Fruit fly (Drosophila melanogaster) whole organism, prepupa: Measurements from ENCODE around the gene Agpat2.

ENCODE experiments used
- Blimp-1 ChIP-seq: fragments of 200-800 bp; sonication (Bioruptor generic); optimal IDR thresholded peaks from 3 replicates; lab custom pipeline; 2017; ENCODE audit warnings: missing biosample characterization, missing genetic modification characterization, mild to moderate bottlenecking, moderate library complexity, missing genetic modification reagents
- CG10631 ChIP-seq: fragments of 200-800 bp; sonication (Bioruptor generic); optimal IDR thresholded peaks from 2 replicates; lab custom pipeline; 2016; ENCODE audit warnings: missing biosample characterization, missing genetic modification characterization
- CG10669 ChIP-seq: fragments of 200-800 bp; sonication (Bioruptor generic); optimal IDR thresholded peaks from 3 replicates; lab custom pipeline; 2018; ENCODE audit warnings: missing biosample characterization, mild to moderate bottlenecking, missing genetic modification characterization, moderate library complexity
- CG11294 ChIP-seq: fragments of 200-800 bp; sonication (Bioruptor generic); IDR thresholded peaks from 2 replicates; pipeline ENCODE4 v1.3.6; 2022; ENCODE audit warnings: missing biosample characterization, missing genetic modification characterization
- CG11902 ChIP-seq: fragments of 200-800 bp; sonication (Bioruptor generic); optimal IDR thresholded peaks from 3 replicates; lab custom pipeline; 2016; ENCODE audit warnings: missing biosample characterization, missing genetic modification characterization
- CG15336 ChIP-seq: fragments of 200-800 bp; sonication (Bioruptor generic); IDR thresholded peaks from 2 replicates; pipeline ENCODE4 v1.3.6; 2022; ENCODE audit warnings: missing biosample characterization, missing genetic modification characterization
- CG1621 ChIP-seq: fragments of 200-800 bp; sonication (Bioruptor generic); optimal IDR thresholded peaks from 3 replicates; lab custom pipeline; 2018; ENCODE audit warnings: missing biosample characterization, mild to moderate bottlenecking, missing genetic modification characterization
- CG16779 ChIP-seq: fragments of 200-800 bp; sonication (Bioruptor generic); optimal IDR thresholded peaks from 3 replicates; lab custom pipeline; 2017; ENCODE audit warnings: missing biosample characterization, mild to moderate bottlenecking, missing genetic modification characterization
- CG31627 ChIP-seq: fragments of 200-800 bp; sonication (Bioruptor generic); optimal IDR thresholded peaks from 3 replicates; lab custom pipeline; 2016; ENCODE audit warnings: missing biosample characterization, missing genetic modification characterization
- CG34406 ChIP-seq: fragments of 200-800 bp; sonication (Bioruptor generic); optimal IDR thresholded peaks from 3 replicates; lab custom pipeline; 2016; ENCODE audit warnings: missing biosample characterization, missing genetic modification characterization
- CG4318 ChIP-seq: fragments of 200-800 bp; sonication (Bioruptor generic); optimal IDR thresholded peaks from 3 replicates; lab custom pipeline; 2017; ENCODE audit warnings: missing biosample characterization, mild to moderate bottlenecking, missing genetic modification characterization
- CG6163 ChIP-seq: fragments of 200-800 bp; sonication (Bioruptor generic); IDR thresholded peaks from 3 replicates; pipeline ENCODE4 v1.3.6; 2022; ENCODE audit warnings: missing biosample characterization, missing genetic modification characterization
- CG6276 ChIP-seq: fragments of 200-800 bp; sonication (Bioruptor generic); optimal IDR thresholded peaks from 2 replicates; lab custom pipeline; 2017; ENCODE audit warnings: missing biosample characterization, mild to moderate bottlenecking, missing genetic modification characterization
- CG6792 ChIP-seq: fragments of 200-800 bp; sonication (Bioruptor generic); optimal IDR thresholded peaks from 3 replicates; lab custom pipeline; 2016; ENCODE audit warnings: missing biosample characterization, missing genetic modification characterization
- CG6808 ChIP-seq: fragments of 200-800 bp; sonication (Bioruptor generic); optimal IDR thresholded peaks from 3 replicates; lab custom pipeline; 2017; ENCODE audit warnings: missing biosample characterization, missing genetic modification characterization, mild to moderate bottlenecking, moderate library complexity, missing genetic modification reagents
- CG6854 ChIP-seq: fragments of 200-800 bp; sonication (Bioruptor generic); optimal IDR thresholded peaks from 2 replicates; lab custom pipeline; 2017; ENCODE audit warnings: missing biosample characterization, mild to moderate bottlenecking, missing genetic modification characterization
- CG7368 ChIP-seq: fragments of 200-800 bp; sonication (Bioruptor generic); optimal IDR thresholded peaks from 3 replicates; lab custom pipeline; 2016; ENCODE audit warnings: missing biosample characterization, missing genetic modification characterization
- CG8119 ChIP-seq: fragments of 200-800 bp; sonication (Bioruptor generic); IDR thresholded peaks from 3 replicates; pipeline ENCODE4 v1.3.6; 2022; ENCODE audit warnings: missing biosample characterization, missing genetic modification characterization
- CG8319 ChIP-seq: fragments of 200-800 bp; sonication (Bioruptor generic); optimal IDR thresholded peaks from 3 replicates; lab custom pipeline; 2016; ENCODE audit warnings: missing biosample characterization, missing genetic modification characterization
- CG8632 ChIP-seq: fragments of 200-800 bp; sonication (Bioruptor generic); optimal IDR thresholded peaks from 3 replicates; lab custom pipeline; 2016; ENCODE audit warnings: missing biosample characterization, missing genetic modification characterization
- CG9139 ChIP-seq: fragments of 200-800 bp; sonication (Bioruptor generic); optimal IDR thresholded peaks from 3 replicates; lab custom pipeline; 2017; ENCODE audit warnings: missing biosample characterization, mild to moderate bottlenecking, missing genetic modification characterization
- Eip78C ChIP-seq: fragments of 200-800 bp; sonication (Bioruptor generic); peaks from one replicate; lab custom pipeline; 2016; ENCODE audit warnings: missing biosample characterization, missing genetic modification characterization
- Ets21C ChIP-seq: fragments of 200-800 bp; sonication (Bioruptor generic); optimal IDR thresholded peaks from 3 replicates; lab custom pipeline; 2016; ENCODE audit warnings: missing biosample characterization, missing genetic modification characterization
- Lpt ChIP-seq: fragments of 200-800 bp; sonication (Bioruptor generic); optimal IDR thresholded peaks from 3 replicates; lab custom pipeline; 2016; ENCODE audit warnings: missing biosample characterization, missing genetic modification characterization
- Met ChIP-seq: fragments of 200-800 bp; sonication (Bioruptor generic); optimal IDR thresholded peaks from 3 replicates; lab custom pipeline; 2016; ENCODE audit warnings: missing biosample characterization, missing genetic modification characterization
- OdsH ChIP-seq: fragments of 200-800 bp; sonication (Bioruptor generic); optimal IDR thresholded peaks from 3 replicates; lab custom pipeline; 2016; ENCODE audit warnings: missing biosample characterization, missing genetic modification characterization
- Smox ChIP-seq: fragments of 200-800 bp; sonication (Bioruptor generic); optimal IDR thresholded peaks from 3 replicates; lab custom pipeline; 2016; ENCODE audit warnings: missing biosample characterization, missing genetic modification characterization
- Sox102F ChIP-seq: fragments of 200-800 bp; sonication (Bioruptor generic); optimal IDR thresholded peaks from 2 replicates; lab custom pipeline; 2016; ENCODE audit warnings: missing biosample characterization, mild to moderate bottlenecking, missing genetic modification characterization
- Sox14 ChIP-seq: fragments of 200-800 bp; sonication (Bioruptor generic); optimal IDR thresholded peaks from 3 replicates; lab custom pipeline; 2016; ENCODE audit warnings: missing biosample characterization, missing genetic modification characterization
- Sox15 ChIP-seq: fragments of 200-800 bp; sonication (Bioruptor generic); optimal IDR thresholded peaks from 3 replicates; lab custom pipeline; 2016; ENCODE audit warnings: missing biosample characterization, missing genetic modification characterization
- achi ChIP-seq: fragments of 200-800 bp; sonication (Bioruptor generic); optimal IDR thresholded peaks from 3 replicates; lab custom pipeline; 2016; ENCODE audit warnings: missing biosample characterization, missing genetic modification characterization
- acj6 ChIP-seq: fragments of 200-800 bp; sonication (Bioruptor generic); optimal IDR thresholded peaks from 3 replicates; lab custom pipeline; 2016; ENCODE audit warnings: missing biosample characterization, missing genetic modification characterization
- cyc ChIP-seq: fragments of 200-800 bp; sonication (Bioruptor generic); optimal IDR thresholded peaks from 3 replicates; lab custom pipeline; 2016; ENCODE audit warnings: missing biosample characterization, missing genetic modification characterization
- dac ChIP-seq: fragments of 200-800 bp; sonication (Bioruptor generic); optimal IDR thresholded peaks from 2 replicates; lab custom pipeline; 2017; ENCODE audit warnings: missing biosample characterization, mild to moderate bottlenecking, missing genetic modification characterization
- dsx ChIP-seq: fragments of 200-800 bp; optimal IDR thresholded peaks from 3 replicates; lab custom pipeline; 2019; ENCODE audit warnings: missing biosample characterization, mild to moderate bottlenecking, missing genetic modification characterization, moderate library complexity; ENCODE audit not compliant: poor library complexity, severe bottlenecking
- esn ChIP-seq: fragments of 200-800 bp; sonication (Bioruptor generic); optimal IDR thresholded peaks from 2 replicates; lab custom pipeline; 2016; ENCODE audit warnings: missing biosample characterization, mild to moderate bottlenecking, missing genetic modification characterization, moderate library complexity
- fd59A ChIP-seq: fragments of 200-800 bp; sonication (Bioruptor generic); optimal IDR thresholded peaks from 2 replicates; lab custom pipeline; 2017; ENCODE audit warnings: missing biosample characterization, mild to moderate bottlenecking, missing genetic modification characterization, missing genetic modification reagents
- lz ChIP-seq: fragments of 200-800 bp; sonication (Bioruptor generic); optimal IDR thresholded peaks from 3 replicates; lab custom pipeline; 2016; ENCODE audit warnings: missing biosample characterization, missing genetic modification characterization
- net ChIP-seq: fragments of 200-800 bp; sonication (Bioruptor generic); optimal IDR thresholded peaks from 3 replicates; lab custom pipeline; 2016; ENCODE audit warnings: missing biosample characterization, missing genetic modification characterization
- pdm3 ChIP-seq: fragments of 200-800 bp; sonication (Bioruptor generic); optimal IDR thresholded peaks from 3 replicates; lab custom pipeline; 2016; ENCODE audit warnings: missing biosample characterization, missing genetic modification characterization
- spab ChIP-seq: fragments of 200-800 bp; sonication (Bioruptor generic); optimal IDR thresholded peaks from 2 replicates; lab custom pipeline; 2017; ENCODE audit warnings: missing biosample characterization, mild to moderate bottlenecking, missing genetic modification characterization, missing genetic modification reagents
- ss ChIP-seq, 2 experiments: fragments of 200-800 bp; sonication (Bioruptor generic); optimal IDR thresholded peaks; 2 replicates in 1 of 2; 3 replicates in 1 of 2; lab custom pipeline; 2017 to 2018; ENCODE audit warnings: mild to moderate bottlenecking in 2 of 2, missing biosample characterization in 2 of 2, missing genetic modification characterization in 2 of 2, moderate library complexity in 1 of 2
- svp ChIP-seq: fragments of 200-800 bp; sonication (Bioruptor generic); peaks from one replicate; lab custom pipeline; 2016; ENCODE audit warnings: missing biosample characterization, missing genetic modification characterization
- topi ChIP-seq: fragments of 200-800 bp; sonication (Bioruptor generic); optimal IDR thresholded peaks from 3 replicates; lab custom pipeline; 2016; ENCODE audit warnings: missing biosample characterization, missing genetic modification characterization

Agpat2 gene

dm6 chr2L:8481623-8482424 lies 18.0 kb upstream of the Agpat2 start, which contains the start of gene CG43796:
Gene CG43796, plus strand, starts transcription at chr2L:8482374.
- TF ChIP-seq acj6 (GFP tag; lab: Kevin White, UChicago) (no peak), CG31627 (no peak), svp (peak; percentile 28), Eip78C (GFP tag; lab: Kevin White, UChicago) (peak; percentile 50), CG1621 (tag; lab: Kevin White, UChicago) (no peak), CG6276 (GFP tag; lab: Kevin White, UChicago) (no peak), CG11902 (GFP tag; lab: Kevin White, UChicago) (no peak), CG9139 (GFP tag; lab: Kevin White, UChicago) (no peak)

- no peak for TF ChIP-seq Blimp-1
- TF ChIP-seq CG8632 (GFP tag; lab: Kevin White, UChicago): no peak
- no peak for TF ChIP-seq Met (GFP tag; lab: Kevin White, UChicago)
Measured at dm6 chr2L:8480825-8481224, 17.0 kb upstream of the Agpat2 start.

dm6 chr2L:8478911-8479706 lies 15.3 kb upstream of the Agpat2 start:
- peak; percentile 44 for TF ChIP-seq CG7368 (GFP tag; lab: Kevin White, UChicago)
- TF ChIP-seq CG15336 (GFP tag; lab: Robert Waterston, UW): peak; percentile 81
- peak; percentile 28 for TF ChIP-seq esn (GFP tag; lab: Kevin White, UChicago)
- peak; percentile 48 for TF ChIP-seq dac (GFP tag; lab: Kevin White, UChicago)
- peak; percentile 78 for TF ChIP-seq Eip78C (GFP tag; lab: Kevin White, UChicago)
- TF ChIP-seq CG10631 (GFP tag; lab: Kevin White, UChicago): peak; percentile 23
- peak; percentile 36 for TF ChIP-seq CG8319
- no peak for TF ChIP-seq lz (GFP tag; lab: Kevin White, UChicago)
- TF ChIP-seq CG11902 (GFP tag; lab: Kevin White, UChicago): no peak
- TF ChIP-seq Sox102F (GFP tag; lab: Kevin White, UChicago): peak; percentile 72
- TF ChIP-seq CG9139 (GFP tag; lab: Kevin White, UChicago): peak; percentile 98
- TF ChIP-seq Ets21C (GFP tag; lab: Kevin White, UChicago): no peak
- peak; percentile 65 for TF ChIP-seq dsx (GFP tag; lab: Kevin White, UChicago)
- TF ChIP-seq Smox: peak; percentile 9
- no peak for TF ChIP-seq CG4318 (GFP tag; lab: Kevin White, UChicago)
- TF ChIP-seq CG31627: no peak
- TF ChIP-seq ss (GFP tag; optimal IDR thresholded peaks at IDR 0.05; lab: Kevin White, UChicago): peak; percentile 99
- peak; percentile 91 for TF ChIP-seq CG16779 (tag; lab: Kevin White, UChicago)
- TF ChIP-seq spab (GFP tag; lab: Kevin White, UChicago): peak; percentile 96
- TF ChIP-seq Met (GFP tag; lab: Kevin White, UChicago): peak; percentile 34
- peak; percentile 86 for TF ChIP-seq CG10669
- TF ChIP-seq CG11294 (GFP tag; lab: Robert Waterston, UW): no peak
- peak; percentile 98 for TF ChIP-seq CG6808 (GFP tag; lab: Kevin White, UChicago)
- TF ChIP-seq acj6 (GFP tag; lab: Kevin White, UChicago): no peak
- peak; percentile 65 for TF ChIP-seq achi (GFP tag; lab: Kevin White, UChicago)
- no peak for TF ChIP-seq Sox15 (GFP tag; lab: Kevin White, UChicago)
- peak; percentile 70 for TF ChIP-seq fd59A (GFP tag; lab: Kevin White, UChicago)
- TF ChIP-seq OdsH (GFP tag; lab: Kevin White, UChicago): peak; percentile 38
- peak; percentile 22 for TF ChIP-seq Sox14
- peak; percentile 93 for TF ChIP-seq CG6854 (GFP tag; lab: Kevin White, UChicago)
- peak; percentile 52 for TF ChIP-seq topi (GFP tag; lab: Kevin White, UChicago)
- TF ChIP-seq Lpt (GFP tag; lab: Kevin White, UChicago): peak; percentile 82
- peak; percentile 54 for TF ChIP-seq CG34406 (GFP tag; lab: Kevin White, UChicago)
- TF ChIP-seq cyc (GFP tag; lab: Kevin White, UChicago): no peak
- peak; percentile 35 for TF ChIP-seq pdm3 (GFP tag; lab: Kevin White, UChicago)
- peak; percentile 73 for TF ChIP-seq net (GFP tag; lab: Kevin White, UChicago)
- peak; percentile 59 for TF ChIP-seq CG6792 (GFP tag; lab: Kevin White, UChicago)
- TF ChIP-seq CG8119 (GFP tag; lab: Robert Waterston, UW): peak; percentile 88
- peak; percentile 93 for TF ChIP-seq CG6163 (GFP tag; lab: Robert Waterston, UW)
- TF ChIP-seq svp: peak; percentile 39
